1 fruit fly cellular context compared by ENCODE assay signal in genomic region chr3L:15180816-15181215, dm6.
TF ChIP-seq lines count a peak whose summit lies in the region.

No protein-coding gene starts in this region.

TF ChIP-seq in whole organism, prepupa, 60 proteins besides CTCF, POLR2A, EP300 and RAD21 (continued from another document):
- TF ChIP-seq vri (GFP tag; optimal IDR thresholded peaks at IDR 0.05; lab: Kevin White, UChicago) (peak; percentile 16), Sox102F (GFP tag; optimal IDR thresholded peaks at IDR 0.05; lab: Kevin White, UChicago) (peak; percentile 59), CG8319 (GFP tag; optimal IDR thresholded peaks at IDR 0.05; lab: Kevin White, UChicago) (peak; percentile 19), esn (GFP tag; optimal IDR thresholded peaks at IDR 0.05; lab: Kevin White, UChicago) (peak; percentile 77), pdm3 (GFP tag; optimal IDR thresholded peaks at IDR 0.05; lab: Kevin White, UChicago) (peak; percentile 52), CG32006 (GFP tag; optimal IDR thresholded peaks at IDR 0.05; lab: Kevin White, UChicago) (peak; percentile 21), Eip78C (GFP tag; lab: Kevin White, UChicago) (peak; percentile 87), Blimp-1 (GFP tag; optimal IDR thresholded peaks at IDR 0.05; lab: Kevin White, UChicago) (peak; percentile 14), CG6808 (GFP tag; optimal IDR thresholded peaks at IDR 0.05; lab: Kevin White, UChicago) (peak; percentile 42), CG11294 (GFP tag; IDR thresholded peaks at IDR 0.05; lab: Robert Waterston, UW) (no peak), CG6792 (GFP tag; optimal IDR thresholded peaks at IDR 0.05; lab: Kevin White, UChicago) (peak; percentile 24), CG16779 (tag; optimal IDR thresholded peaks at IDR 0.05; lab: Kevin White, UChicago) (peak; percentile 6), acj6 (GFP tag; optimal IDR thresholded peaks at IDR 0.05; lab: Kevin White, UChicago) (peak; percentile 50), CG3919 (GFP tag; optimal IDR thresholded peaks at IDR 0.05; lab: Kevin White, UChicago) (peak; percentile 50), Eip75B (GFP tag; optimal IDR thresholded peaks at IDR 0.05; lab: Kevin White, UChicago) (peak; percentile 66), Hr4 (GFP tag; optimal IDR thresholded peaks at IDR 0.05; lab: Kevin White, UChicago) (no peak), dsx (GFP tag; optimal IDR thresholded peaks at IDR 0.05; lab: Kevin White, UChicago; ENCODE audit: poor library complexity, severe bottlenecking) (peak; percentile 42), svp (GFP tag; lab: Kevin White, UChicago) (peak; percentile 85), Met (GFP tag; optimal IDR thresholded peaks at IDR 0.05; lab: Kevin White, UChicago) (peak; percentile 74), OdsH (GFP tag; optimal IDR thresholded peaks at IDR 0.05; lab: Kevin White, UChicago) (peak; percentile 58), CG6276 (GFP tag; optimal IDR thresholded peaks at IDR 0.05; lab: Kevin White, UChicago) (no peak), CG7368 (GFP tag; optimal IDR thresholded peaks at IDR 0.05; lab: Kevin White, UChicago) (no peak), spab (GFP tag; optimal IDR thresholded peaks at IDR 0.05; lab: Kevin White, UChicago) (peak; percentile 62), CG9139 (GFP tag; optimal IDR thresholded peaks at IDR 0.05; lab: Kevin White, UChicago) (no peak)
